Worm (Caenorhabditis elegans) whole organism, mixed stage, embryonic: ENCODE data around the gene nos-3.

Experiments
- elt-3 ChIP-seq: fragments of 150-350 bp; optimal IDR thresholded peaks from 2 replicates; lab custom pipeline; 2014; ENCODE audit warnings: missing biosample characterization, missing genetic modification characterization
- lin-32 ChIP-seq: fragments of 200-800 bp; sonication (Bioruptor generic); optimal IDR thresholded peaks from 2 replicates; lab custom pipeline; 2018; ENCODE audit warnings: mild to moderate bottlenecking, missing genetic modification characterization, missing compliant biosample characterization
- lsy-2 ChIP-seq: fragments of 150-350 bp; optimal IDR thresholded peaks from 2 replicates; lab custom pipeline; 2014; ENCODE audit warnings: missing biosample characterization, missing genetic modification characterization
- mab-5 ChIP-seq: fragments of 150-350 bp; optimal IDR thresholded peaks from 2 replicates; lab custom pipeline; 2014; ENCODE audit warnings: missing biosample characterization, missing genetic modification characterization
- nhr-12 ChIP-seq: fragments of 150-350 bp; optimal IDR thresholded peaks from 2 replicates; lab custom pipeline; 2014; ENCODE audit warnings: missing biosample characterization, missing genetic modification characterization
- nhr-76 ChIP-seq: sonication (generic microtip); optimal IDR thresholded peaks from 2 replicates; lab custom pipeline; 2017; ENCODE audit warnings: missing biosample characterization, missing genetic modification characterization
- pha-4 ChIP-seq: fragments of 150-350 bp; optimal IDR thresholded peaks from 2 replicates; lab custom pipeline; 2018; ENCODE audit warnings: missing biosample characterization, missing genetic modification reagents, missing genetic modification characterization
- sptf-1 ChIP-seq: sonication (generic microtip); optimal IDR thresholded peaks from 2 replicates; lab custom pipeline; 2017; ENCODE audit warnings: mild to moderate bottlenecking, missing genetic modification characterization, moderate library complexity, missing compliant biosample characterization
- unc-62 ChIP-seq: fragments of 150-350 bp; optimal IDR thresholded peaks from 2 replicates; lab custom pipeline; 2014; ENCODE audit warnings: missing biosample characterization, missing genetic modification reagents, missing genetic modification characterization

- TF ChIP-seq nhr-76 (tag; lab: Kevin White, UChicago) (no peak), lin-32 (GFP tag; lab: Kevin White, UChicago) (no peak), pha-4 (tag; lab: Kevin White, UChicago) (no peak), unc-62 (no peak), nhr-12 (no peak), sptf-1 (tag; lab: Kevin White, UChicago) (no peak), elt-3 (no peak), mab-5 (no peak), lsy-2 (tag; lab: Kevin White, UChicago) (no peak)
Observed at ce11 chrII:9725056-9725455, 21.1 kb upstream of the nos-3 start.
